Fruit fly (Drosophila melanogaster): Measurements from ENCODE around the gene Fkbp59.

Fkbp59 gene

dm6 chr2L:9919949-9920348 is 32.1 kb downstream of the Fkbp59 start, which contains the start of gene CG4594:
Gene CG4594, plus strand, starts transcription at chr2L:9920160.
- no peak for TF ChIP-seq usp (GFP tag; optimal IDR thresholded peaks at IDR 0.05)
- TF ChIP-seq sage (GFP tag; optimal IDR thresholded peaks at IDR 0.05): peak; percentile 41

dm6 chr2L:9921401-9921800 is 33.6 kb downstream of the Fkbp59 start, which contains the start of gene CG4592:
Gene CG4592, plus strand, starts transcription at chr2L:9921633.
- TF ChIP-seq CG9705 (GFP tag; optimal IDR thresholded peaks at IDR 0.05) (peak; percentile 43), Hr83 (GFP tag; optimal IDR thresholded peaks at IDR 0.05; ENCODE audit: poor library complexity, severe bottlenecking) (peak; percentile 60), fru (GFP tag; optimal IDR thresholded peaks at IDR 0.05) (no peak), jim (GFP tag; optimal IDR thresholded peaks at IDR 0.05) (no peak), brk (GFP tag; optimal IDR thresholded peaks at IDR 0.05) (no peak), Jra (GFP tag; optimal IDR thresholded peaks at IDR 0.05) (peak; percentile 26), N (GFP tag; optimal IDR thresholded peaks at IDR 0.05) (no peak), Dif (GFP tag; optimal IDR thresholded peaks at IDR 0.05; ENCODE audit: partially characterized antibody) (no peak), usp (GFP tag; optimal IDR thresholded peaks at IDR 0.05) (no peak), GATAd (GFP tag; optimal IDR thresholded peaks at IDR 0.05) (no peak), HLH106 (tag; optimal IDR thresholded peaks at IDR 0.05) (peak; percentile 73), Myc (optimal IDR thresholded peaks at IDR 0.05) (no peak), Hnf4 (GFP tag; optimal IDR thresholded peaks at IDR 0.05) (no peak), CrebA (GFP tag; optimal IDR thresholded peaks at IDR 0.05; ENCODE audit: borderline replicate concordance) (no peak), psq (GFP tag; optimal IDR thresholded peaks at IDR 0.05) (peak; percentile 39), foxo (GFP tag; optimal IDR thresholded peaks at IDR 0.05) (peak in 1 of 2 experiments; percentile 81), dmrt93B (GFP tag; optimal IDR thresholded peaks at IDR 0.05) (peak; percentile 25), Mio (GFP tag; optimal IDR thresholded peaks at IDR 0.05) (no peak), Hr78 (GFP tag; optimal IDR thresholded peaks at IDR 0.05) (no peak), sv (GFP tag; optimal IDR thresholded peaks at IDR 0.05) (peak; percentile 43), sage (GFP tag; optimal IDR thresholded peaks at IDR 0.05) (no peak), Dfd (GFP tag; optimal IDR thresholded peaks at IDR 0.05) (no peak), rgr (GFP tag; optimal IDR thresholded peaks at IDR 0.05) (no peak), dl (GFP tag; optimal IDR thresholded peaks at IDR 0.05; ENCODE audit: insufficient read depth in 1 of 2, partially characterized antibody in 2 of 2) (no peak), dsf (GFP tag; optimal IDR thresholded peaks at IDR 0.05; ENCODE audit: borderline replicate concordance) (no peak), woc (GFP tag; optimal IDR thresholded peaks at IDR 0.05) (peak; percentile 52), lola (GFP tag; optimal IDR thresholded peaks at IDR 0.05) (no peak), tai (GFP tag; optimal IDR thresholded peaks at IDR 0.05) (no peak), br (GFP tag; optimal IDR thresholded peaks at IDR 0.05) (peak; percentile 73), CG32264 (GFP tag; optimal IDR thresholded peaks at IDR 0.05) (peak; percentile 19), Abd-B (GFP tag; optimal IDR thresholded peaks at IDR 0.05) (no peak), pan (optimal IDR thresholded peaks at IDR 0.05) (no peak), Vsx2 (GFP tag; optimal IDR thresholded peaks at IDR 0.05; ENCODE audit: partially characterized antibody) (no peak), Sp1 (GFP tag; optimal IDR thresholded peaks at IDR 0.05) (no peak), h (GFP tag; optimal IDR thresholded peaks at IDR 0.05) (peak; percentile 78), Rel (GFP tag; optimal IDR thresholded peaks at IDR 0.05) (no peak), Rel (tag; optimal IDR thresholded peaks at IDR 0.05) (no peak), ey (GFP tag; optimal IDR thresholded peaks at IDR 0.05) (no peak), OdsH (GFP tag; optimal IDR thresholded peaks at IDR 0.05) (peak; percentile 62)

DNA sequence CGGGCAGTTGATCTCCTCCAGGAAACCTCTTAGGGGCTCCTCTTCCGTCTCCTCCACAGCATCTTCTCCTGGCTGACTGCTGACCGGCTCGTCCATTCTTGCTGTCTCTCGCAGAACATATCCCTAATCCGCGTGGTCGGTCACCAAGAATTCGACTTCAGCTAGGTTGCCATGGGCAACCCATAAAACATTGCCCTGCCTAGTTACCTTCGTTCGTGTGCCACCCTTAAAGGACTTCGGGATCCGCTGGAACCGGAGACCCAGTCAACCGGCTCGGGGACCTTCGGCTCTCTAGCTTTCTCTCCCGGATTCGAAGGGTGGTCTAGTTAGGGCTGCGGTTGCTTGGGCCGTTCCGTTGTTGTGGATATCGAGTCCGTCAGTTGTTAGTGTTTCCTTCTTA is 37.0 kb downstream of the Fkbp59 start, which contains the start of the genes TbCMF46 and CG42366:
Gene TbCMF46 (minus strand): TSS at position 101 of the 400 bp plus-strand sequence.
Gene CG42366 (plus strand): TSS at position 397 of the 400 bp plus-strand sequence.
- no peak for TF ChIP-seq HLH106 (tag; optimal IDR thresholded peaks at IDR 0.05)
- no peak for TF ChIP-seq Hnf4 (GFP tag; optimal IDR thresholded peaks at IDR 0.05)
- TF ChIP-seq lola (GFP tag; optimal IDR thresholded peaks at IDR 0.05): no peak
- TF ChIP-seq CG32264 (GFP tag; optimal IDR thresholded peaks at IDR 0.05): no peak
- no peak for TF ChIP-seq Hr83 (GFP tag; optimal IDR thresholded peaks at IDR 0.05; ENCODE audit: poor library complexity, severe bottlenecking)
- no peak for TF ChIP-seq tai (GFP tag; optimal IDR thresholded peaks at IDR 0.05)
- no peak for TF ChIP-seq Hr78 (GFP tag; optimal IDR thresholded peaks at IDR 0.05)
- no peak for TF ChIP-seq N (GFP tag; optimal IDR thresholded peaks at IDR 0.05)
- no peak for TF ChIP-seq CrebA (GFP tag; optimal IDR thresholded peaks at IDR 0.05; ENCODE audit: borderline replicate concordance)
- no peak for TF ChIP-seq Dfd (GFP tag; optimal IDR thresholded peaks at IDR 0.05)
- no peak for TF ChIP-seq rgr (GFP tag; optimal IDR thresholded peaks at IDR 0.05)
- TF ChIP-seq Abd-B (GFP tag; optimal IDR thresholded peaks at IDR 0.05): no peak
- no peak for TF ChIP-seq dmrt93B (GFP tag; optimal IDR thresholded peaks at IDR 0.05)
- no peak for TF ChIP-seq Vsx2 (GFP tag; optimal IDR thresholded peaks at IDR 0.05; ENCODE audit: partially characterized antibody)
- TF ChIP-seq brk (GFP tag; optimal IDR thresholded peaks at IDR 0.05): no peak
- no peak for TF ChIP-seq OdsH (GFP tag; optimal IDR thresholded peaks at IDR 0.05)
- TF ChIP-seq foxo (GFP tag; optimal IDR thresholded peaks at IDR 0.05): no peak
- no peak for TF ChIP-seq jim (GFP tag; optimal IDR thresholded peaks at IDR 0.05)
- no peak for TF ChIP-seq Sp1 (GFP tag; optimal IDR thresholded peaks at IDR 0.05)
- TF ChIP-seq h (GFP tag; optimal IDR thresholded peaks at IDR 0.05): no peak

Data from whole organism, wandering third instar larva.